Worm (Caenorhabditis elegans): ENCODE measurements around the gene vha-12.

Gene vha-12

ce11 chrX:4146798-4147543 is 43.9 kb upstream of the vha-12 start:
- TF ChIP-seq R02D3.7 (tag; optimal IDR thresholded peaks at IDR 0.05) (no peak), lin-39 (tag; optimal IDR thresholded peaks at IDR 0.05) (no peak), nhr-25 (tag; optimal IDR thresholded peaks at IDR 0.05) (no peak), lsy-2 (tag; optimal IDR thresholded peaks at IDR 0.05) (no peak), nhr-11 (tag; optimal IDR thresholded peaks at IDR 0.05) (no peak), ztf-4 (tag; optimal IDR thresholded peaks at IDR 0.05) (peak; percentile 36), Y55F3AM.14 (GFP tag; optimal IDR thresholded peaks at IDR 0.05) (no peak), sma-3 (GFP tag; optimal IDR thresholded peaks at IDR 0.05) (peak; percentile 11), gmeb-1 (tag; optimal IDR thresholded peaks at IDR 0.05) (no peak), nhr-129 (tag; optimal IDR thresholded peaks at IDR 0.05) (no peak), lin-11 (tag; optimal IDR thresholded peaks at IDR 0.05) (no peak), peb-1 (tag; optimal IDR thresholded peaks at IDR 0.05) (no peak), mdl-1 (tag; optimal IDR thresholded peaks at IDR 0.05) (no peak)

DNA sequence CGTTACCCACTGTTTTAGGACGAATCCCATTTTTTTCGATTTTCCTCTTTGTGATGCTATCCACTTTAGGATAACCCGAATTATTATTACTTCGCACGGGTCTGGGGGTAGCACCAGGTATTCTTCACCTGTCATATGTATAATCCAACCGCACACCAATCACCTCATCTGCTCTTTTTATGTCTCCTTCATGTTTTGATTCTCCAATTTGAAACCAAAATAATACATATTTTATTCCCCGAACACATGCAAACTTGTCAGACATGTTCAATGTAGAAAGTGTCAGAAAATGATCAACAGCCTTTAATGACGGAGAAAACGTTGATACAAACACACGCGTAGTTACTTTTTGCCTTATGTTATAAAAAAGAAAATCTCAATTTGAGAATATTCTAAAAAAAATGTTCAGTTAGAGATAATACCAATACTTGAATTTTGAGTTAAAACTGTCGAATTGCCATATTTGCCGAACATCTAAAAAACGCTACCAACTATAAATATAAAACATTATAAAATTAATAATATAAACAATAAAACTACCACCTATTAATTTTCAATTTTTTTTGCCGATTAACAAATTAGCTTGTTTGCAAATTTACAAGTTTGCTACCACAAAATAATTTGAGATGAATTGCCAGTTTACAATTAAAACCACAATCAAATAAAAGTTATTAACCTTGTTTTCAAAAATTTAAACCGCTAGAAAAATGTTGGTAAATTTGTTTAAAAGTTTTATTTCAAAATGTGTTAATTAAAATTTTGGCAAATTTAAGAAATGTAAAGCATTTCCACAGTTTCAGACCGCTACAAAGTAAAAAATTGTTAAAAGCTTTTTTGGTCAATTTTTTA is 43.1 kb upstream of the vha-12 start:
- no peak for TF ChIP-seq unc-39 (tag; optimal IDR thresholded peaks at IDR 0.05)
- TF ChIP-seq ztf-4 (tag; optimal IDR thresholded peaks at IDR 0.05) = peak; percentile 93
- TF ChIP-seq nhr-25 (tag; optimal IDR thresholded peaks at IDR 0.05) = peak; percentile 71
- no peak for TF ChIP-seq fos-1 (tag; optimal IDR thresholded peaks at IDR 0.05)
- TF ChIP-seq sem-4 (tag; optimal IDR thresholded peaks at IDR 0.05) = peak; percentile 67
- TF ChIP-seq ceh-82 (tag; optimal IDR thresholded peaks at IDR 0.05) = no peak
- TF ChIP-seq sma-3 (GFP tag; optimal IDR thresholded peaks at IDR 0.05) = peak; percentile 48
- no peak for TF ChIP-seq elt-1 (tag; optimal IDR thresholded peaks at IDR 0.05)
- peak; percentile 55 for TF ChIP-seq lin-13 (GFP tag; optimal IDR thresholded peaks at IDR 0.05)
- peak; percentile 67 for TF ChIP-seq ama-1 (optimal IDR thresholded peaks at IDR 0.05)
- peak; percentile 22 for TF ChIP-seq blmp-1 (tag; optimal IDR thresholded peaks at IDR 0.05; ENCODE audit: insufficient read depth)
- TF ChIP-seq R02D3.7 (tag; optimal IDR thresholded peaks at IDR 0.05) = no peak
- TF ChIP-seq lin-39 (tag; optimal IDR thresholded peaks at IDR 0.05) = no peak
- TF ChIP-seq ztf-11 (tag; optimal IDR thresholded peaks at IDR 0.05) = no peak
- no peak for TF ChIP-seq peb-1 (tag; optimal IDR thresholded peaks at IDR 0.05)
- peak; percentile 46 for TF ChIP-seq nhr-21 (tag; optimal IDR thresholded peaks at IDR 0.05)
- no peak for TF ChIP-seq nhr-10 (tag; optimal IDR thresholded peaks at IDR 0.05)
- no peak for TF ChIP-seq gmeb-1 (tag; optimal IDR thresholded peaks at IDR 0.05)
- TF ChIP-seq sma-9 (GFP tag; optimal IDR thresholded peaks at IDR 0.05) = no peak
- no peak for TF ChIP-seq sma-9 (tag; optimal IDR thresholded peaks at IDR 0.05)
- peak; percentile 51 for TF ChIP-seq crh-2 (tag; optimal IDR thresholded peaks at IDR 0.05)
- peak; percentile 0 to 55 for TF ChIP-seq lsy-2 (tag; optimal IDR thresholded peaks at IDR 0.05)
- TF ChIP-seq ztf-1 (GFP tag; conservative IDR thresholded peaks at IDR 0.05) = no peak
- no peak for TF ChIP-seq unc-55 (GFP tag; optimal IDR thresholded peaks at IDR 0.05)
- TF ChIP-seq C34F6.9 (tag; optimal IDR thresholded peaks at IDR 0.05) = peak; percentile 12
- no peak for TF ChIP-seq aly-2 (tag; optimal IDR thresholded peaks at IDR 0.05)
- no peak for TF ChIP-seq zag-1 (tag; optimal IDR thresholded peaks at IDR 0.05)
- TF ChIP-seq nhr-12 (tag; optimal IDR thresholded peaks at IDR 0.05) = no peak
- TF ChIP-seq mbf-1 (tag; optimal IDR thresholded peaks at IDR 0.05) = no peak
- TF ChIP-seq F13H6.1 (tag; optimal IDR thresholded peaks at IDR 0.05) = peak; percentile 25
- peak; percentile 33 for TF ChIP-seq nhr-129 (tag; optimal IDR thresholded peaks at IDR 0.05)
- TF ChIP-seq nhr-6 (tag; optimal IDR thresholded peaks at IDR 0.05) = peak; percentile 10
- peak; percentile 52 for TF ChIP-seq dmd-4 (tag; optimal IDR thresholded peaks at IDR 0.05)
- no peak for TF ChIP-seq nhr-23 (tag; optimal IDR thresholded peaks at IDR 0.05)
- TF ChIP-seq snpc-4 (tag; optimal IDR thresholded peaks at IDR 0.05) = no peak
- no peak for TF ChIP-seq skn-1 (tag; optimal IDR thresholded peaks at IDR 0.05)
- TF ChIP-seq nhr-237 (tag; optimal IDR thresholded peaks at IDR 0.05) = no peak
- TF ChIP-seq alr-1 (tag; optimal IDR thresholded peaks at IDR 0.05) = no peak
- no peak for TF ChIP-seq nhr-11 (tag; optimal IDR thresholded peaks at IDR 0.05)
- TF ChIP-seq egl-27 (tag; optimal IDR thresholded peaks at IDR 0.05) = no peak

All from whole organism, L2 larva.